Fruit fly (Drosophila melanogaster) whole organism, embryonic: Measurements from ENCODE around the gene Peritrophin-15a.

ENCODE experiments used
- Atf6 ChIP-seq: fragments of 200-800 bp; sonication (Bioruptor generic); IDR thresholded peaks from 2 replicates; pipeline ENCODE4 v1.3.6; 2022; ENCODE audit warnings: missing biosample characterization, missing genetic modification characterization
- Bgb ChIP-seq: fragments of 200-800 bp; sonication (Bioruptor generic); IDR thresholded peaks from 2 replicates; pipeline ENCODE4 v1.3.6; 2022; ENCODE audit warnings: missing biosample characterization, missing genetic modification characterization; ENCODE audit not compliant: partially characterized antibody
- Bteb2 ChIP-seq: fragments of 200-800 bp; sonication (Bioruptor generic); optimal IDR thresholded peaks from 2 replicates; lab custom pipeline; 2016; ENCODE audit warnings: missing biosample characterization, missing genetic modification characterization
- CG10959 ChIP-seq: fragments of 200-800 bp; sonication (Bioruptor generic); IDR thresholded peaks from 2 replicates; pipeline ENCODE4 v1.3.6; 2022; ENCODE audit warnings: missing biosample characterization, missing genetic modification characterization
- CG11560 ChIP-seq: fragments of 200-800 bp; sonication (Bioruptor generic); IDR thresholded peaks from 3 replicates; pipeline ENCODE4 v1.3.6; 2022; ENCODE audit warnings: missing biosample characterization, missing genetic modification characterization
- CG13287 ChIP-seq: fragments of 200-800 bp; sonication (Bioruptor generic); IDR thresholded peaks from 2 replicates; pipeline ENCODE4 v1.3.6; 2022; ENCODE audit warnings: missing biosample characterization, missing genetic modification characterization; ENCODE audit not compliant: partially characterized antibody
- CG13894 ChIP-seq: fragments of 200-800 bp; sonication (Bioruptor generic); optimal IDR thresholded peaks from 3 replicates; lab custom pipeline; 2018; ENCODE audit warnings: missing biosample characterization, mild to moderate bottlenecking, missing genetic modification characterization, moderate library complexity
- CG14710 ChIP-seq: fragments of 200-800 bp; sonication (Bioruptor generic); optimal IDR thresholded peaks from 3 replicates; lab custom pipeline; 2019; ENCODE audit warnings: missing biosample characterization, mild to moderate bottlenecking, missing genetic modification characterization, moderate library complexity
- CG15011 ChIP-seq: fragments of 200-800 bp; sonication (Bioruptor generic); optimal IDR thresholded peaks from 3 replicates; lab custom pipeline; 2018; ENCODE audit warnings: missing biosample characterization, mild to moderate bottlenecking, missing genetic modification characterization
- CG16779 ChIP-seq: fragments of 200-800 bp; sonication (Bioruptor generic); IDR thresholded peaks from 2 replicates; pipeline ENCODE4 v1.3.6; 2022; ENCODE audit warnings: missing biosample characterization, missing genetic modification characterization
- CG17186 ChIP-seq: fragments of 200-800 bp; sonication (Bioruptor generic); optimal IDR thresholded peaks from 3 replicates; lab custom pipeline; 2017; ENCODE audit warnings: missing biosample characterization, missing genetic modification reagents, missing genetic modification characterization
- CG17328 ChIP-seq: fragments of 200-800 bp; sonication (Bioruptor generic); IDR thresholded peaks from 2 replicates; pipeline ENCODE4 v1.3.6; 2022; ENCODE audit warnings: missing biosample characterization, missing genetic modification characterization
- CG17568 ChIP-seq: fragments of 200-800 bp; sonication (Bioruptor generic); optimal IDR thresholded peaks from 2 replicates; lab custom pipeline; 2018; ENCODE audit warnings: missing biosample characterization, mild to moderate bottlenecking, missing genetic modification characterization, moderate library complexity
- CG17802 ChIP-seq: fragments of 200-800 bp; sonication (Bioruptor generic); optimal IDR thresholded peaks from 2 replicates; lab custom pipeline; 2018; ENCODE audit warnings: missing biosample characterization, mild to moderate bottlenecking, missing genetic modification characterization, moderate library complexity
- CG2116 ChIP-seq: fragments of 200-800 bp; sonication (Bioruptor generic); optimal IDR thresholded peaks from 3 replicates; lab custom pipeline; 2018; ENCODE audit warnings: missing biosample characterization, mild to moderate bottlenecking, missing genetic modification characterization
- CG2875 ChIP-seq: fragments of 200-800 bp; sonication (Bioruptor generic); optimal IDR thresholded peaks from 2 replicates; lab custom pipeline; 2017; ENCODE audit warnings: missing biosample characterization, mild to moderate bottlenecking, missing genetic modification characterization, missing genetic modification reagents
- CG31441 ChIP-seq: fragments of 200-800 bp; sonication (Bioruptor generic); IDR thresholded peaks from 2 replicates; pipeline ENCODE4 v1.3.6; 2022; ENCODE audit warnings: missing biosample characterization, missing genetic modification characterization
- CG34376 ChIP-seq: fragments of 200-800 bp; sonication (Bioruptor generic); optimal IDR thresholded peaks from 2 replicates; lab custom pipeline; 2018; ENCODE audit warnings: missing biosample characterization, mild to moderate bottlenecking, missing genetic modification characterization
- CG3847 ChIP-seq: fragments of 200-800 bp; sonication (Bioruptor generic); IDR thresholded peaks from 2 replicates; pipeline ENCODE4 v1.3.6; 2022; ENCODE audit warnings: missing biosample characterization, missing genetic modification characterization
- CG4282 ChIP-seq: fragments of 200-800 bp; sonication (Bioruptor generic); optimal IDR thresholded peaks from 2 replicates; lab custom pipeline; 2016; ENCODE audit warnings: missing biosample characterization, missing genetic modification characterization
- CG4328 ChIP-seq: fragments of 200-800 bp; sonication (Bioruptor generic); optimal IDR thresholded peaks from 3 replicates; lab custom pipeline; 2017; ENCODE audit warnings: missing biosample characterization, missing genetic modification reagents, missing genetic modification characterization
- CG4424 ChIP-seq: fragments of 200-800 bp; sonication (Bioruptor generic); optimal IDR thresholded peaks from 3 replicates; lab custom pipeline; 2016; ENCODE audit warnings: missing biosample characterization, missing genetic modification characterization
- CG8290 ChIP-seq, 3 experiments: fragments of 200-800 bp; sonication (Bioruptor generic); optimal IDR thresholded peaks; 2 replicates each; lab custom pipeline; 2016 to 2019; ENCODE audit warnings: missing biosample characterization in 3 of 3, missing genetic modification characterization in 3 of 3, mild to moderate bottlenecking in 2 of 3, moderate library complexity in 1 of 3
- CG9609 ChIP-seq: fragments of 200-800 bp; sonication (Bioruptor generic); optimal IDR thresholded peaks from 3 replicates; lab custom pipeline; 2016; ENCODE audit warnings: missing biosample characterization, missing genetic modification characterization
- CG9817 ChIP-seq: fragments of 200-800 bp; sonication (Bioruptor generic); optimal IDR thresholded peaks from 2 replicates; lab custom pipeline; 2018; ENCODE audit warnings: missing biosample characterization, mild to moderate bottlenecking, missing genetic modification characterization, moderate library complexity
- CrebB ChIP-seq: fragments of 200-800 bp; sonication (Bioruptor generic); optimal IDR thresholded peaks from 3 replicates; lab custom pipeline; 2018; ENCODE audit warnings: missing biosample characterization, mild to moderate bottlenecking, missing genetic modification characterization
- D ChIP-seq, 2 experiments: fragments of 200-800 bp in 1 of 2; fragments of >200 bp in 1 of 2; sonication (Bioruptor generic) in 1 of 2; optimal IDR thresholded peaks; 2 replicates in 1 of 2; 3 replicates in 1 of 2; lab custom pipeline; 2017; ENCODE audit warnings: mild to moderate bottlenecking in 1 of 2, missing biosample characterization in 1 of 2, missing genetic modification characterization in 1 of 2, missing genetic modification reagents in 1 of 2
- Dip3 ChIP-seq: fragments of 200-800 bp; sonication (Bioruptor generic); optimal IDR thresholded peaks from 3 replicates; lab custom pipeline; 2016; ENCODE audit warnings: missing biosample characterization, missing genetic modification characterization
- Dp ChIP-seq: fragments of 200-800 bp; sonication (Bioruptor generic); optimal IDR thresholded peaks from 2 replicates; lab custom pipeline; 2018; ENCODE audit warnings: missing biosample characterization, mild to moderate bottlenecking, missing genetic modification characterization, moderate library complexity
- Lim3 ChIP-seq: fragments of 200-800 bp; sonication (Bioruptor generic); IDR thresholded peaks from 2 replicates; pipeline ENCODE4 v1.3.6; 2022; ENCODE audit warnings: missing biosample characterization, missing genetic modification characterization
- Med ChIP-seq: fragments of 200-800 bp; sonication (Bioruptor generic); peaks from one replicate; lab custom pipeline; 2016; ENCODE audit warnings: missing biosample characterization, missing genetic modification characterization, mild to moderate bottlenecking, inconsistent platforms, moderate library complexity
- NC2β ChIP-seq: fragments of 200-800 bp; sonication (Bioruptor generic); optimal IDR thresholded peaks from 2 replicates; lab custom pipeline; 2016; ENCODE audit warnings: missing biosample characterization, missing genetic modification characterization
- Sin3A ChIP-seq: fragments of >200 bp; optimal IDR thresholded peaks from 2 replicates; lab custom pipeline; 2018
- Taf1 ChIP-seq: fragments of 200-800 bp; sonication (Bioruptor generic); IDR thresholded peaks from 2 replicates; pipeline ENCODE4 v1.3.6; 2022; ENCODE audit warnings: missing biosample characterization, missing genetic modification characterization
- az2 ChIP-seq: fragments of 200-800 bp; sonication (Bioruptor generic); optimal IDR thresholded peaks from 3 replicates; lab custom pipeline; 2016; ENCODE audit warnings: missing biosample characterization, missing genetic modification characterization
- bigmax ChIP-seq: fragments of 200-800 bp; sonication (Bioruptor generic); optimal IDR thresholded peaks from 2 replicates; lab custom pipeline; 2018; ENCODE audit warnings: missing biosample characterization, mild to moderate bottlenecking, missing genetic modification characterization
- chm ChIP-seq: fragments of 200-800 bp; sonication (Bioruptor generic); IDR thresholded peaks from 2 replicates; pipeline ENCODE4 v1.3.6; 2022; ENCODE audit warnings: missing biosample characterization, missing genetic modification characterization
- ewg ChIP-seq: fragments of 200-800 bp; sonication (Bioruptor generic); optimal IDR thresholded peaks from 3 replicates; lab custom pipeline; 2017; ENCODE audit warnings: mild to moderate bottlenecking, missing biosample characterization, missing genetic modification reagents, missing genetic modification characterization
- eyg ChIP-seq: fragments of 200-800 bp; sonication (Bioruptor generic); optimal IDR thresholded peaks from 3 replicates; lab custom pipeline; 2016; ENCODE audit warnings: missing biosample characterization, missing genetic modification characterization
- ftz-f1 ChIP-seq: fragments of 200-800 bp; sonication (Bioruptor generic); optimal IDR thresholded peaks from 2 replicates; lab custom pipeline; 2016; ENCODE audit warnings: missing biosample characterization, missing genetic modification characterization
- grau ChIP-seq: fragments of 200-800 bp; optimal IDR thresholded peaks from 3 replicates; lab custom pipeline; 2019; ENCODE audit warnings: missing biosample characterization, mild to moderate bottlenecking, missing genetic modification characterization, moderate library complexity
- kni ChIP-seq: fragments of 200-800 bp; sonication (Bioruptor generic); optimal IDR thresholded peaks from 3 replicates; lab custom pipeline; 2017; ENCODE audit warnings: mild to moderate bottlenecking, missing biosample characterization, missing genetic modification reagents, missing genetic modification characterization
- maf-S ChIP-seq: fragments of 200-800 bp; sonication (Bioruptor generic); optimal IDR thresholded peaks from 2 replicates; lab custom pipeline; 2016; ENCODE audit warnings: missing biosample characterization, missing genetic modification characterization
- psq ChIP-seq: fragments of 200-800 bp; sonication (Bioruptor generic); optimal IDR thresholded peaks from 2 replicates; lab custom pipeline; 2017; ENCODE audit warnings: missing biosample characterization, missing genetic modification characterization
- pzg ChIP-seq: fragments of 200-800 bp; sonication (Bioruptor generic); optimal IDR thresholded peaks from 3 replicates; lab custom pipeline; 2018; ENCODE audit warnings: missing biosample characterization, mild to moderate bottlenecking, missing genetic modification characterization, moderate library complexity
- salm ChIP-seq: fragments of 200-800 bp; sonication (Bioruptor generic); optimal IDR thresholded peaks from 2 replicates; lab custom pipeline; 2018; ENCODE audit warnings: missing biosample characterization, mild to moderate bottlenecking, missing genetic modification characterization
- sens-2 ChIP-seq: fragments of 200-800 bp; sonication (Bioruptor generic); IDR thresholded peaks from 2 replicates; pipeline ENCODE4 v1.3.6; 2022; ENCODE audit warnings: missing biosample characterization, missing genetic modification characterization

Peritrophin-15a gene

dm6 chr2L:8364006-8364956 lies 31.6 kb downstream of the Peritrophin-15a start, which contains the start of the genes RpS13 and CSN8 (continued):
- 0 out of 2 replicates have a peak, but pooled peaks have one; percentile 4 for TF ChIP-seq chm (GFP tag; lab: Robert Waterston, UW)
- TF ChIP-seq Taf1 (GFP tag; lab: Robert Waterston, UW): no peak
- peak; percentile 93 for TF ChIP-seq Sin3A (lab: Kevin White, UChicago)
- TF ChIP-seq CG31441 (GFP tag; lab: Robert Waterston, UW): peak; percentile 54; the same call in 1 of the 2 replicates
- no peak for TF ChIP-seq CG4282 (GFP tag; lab: Kevin White, UChicago)
- peak; percentile 61 for TF ChIP-seq Med (GFP tag; lab: Kevin White, UChicago)
- no peak for TF ChIP-seq CG17328 (GFP tag; lab: Robert Waterston, UW)
- TF ChIP-seq ftz-f1: no peak
- peak; percentile 33 for TF ChIP-seq CG17568
- no peak for TF ChIP-seq CG11560 (tag; lab: Robert Waterston, UW)
- peak; percentile 22 for TF ChIP-seq maf-S (GFP tag; lab: Kevin White, UChicago)
- peak; percentile 45; the same call in 1 of the 2 replicates for TF ChIP-seq Atf6 (GFP tag; lab: Robert Waterston, UW)
- peak; percentile 7 for TF ChIP-seq grau (tag; lab: Kevin White, UChicago)
- peak; percentile 98 for TF ChIP-seq CG2116 (GFP tag; lab: Kevin White, UChicago)
- peak; percentile 66 for TF ChIP-seq kni (GFP tag; lab: Kevin White, UChicago)
- TF ChIP-seq CG10959: no peak
- no peak for TF ChIP-seq eyg
- TF ChIP-seq CG4328: no peak
- TF ChIP-seq CG9817 (tag; lab: Kevin White, UChicago): no peak
- peak; percentile 90 for TF ChIP-seq Bgb (GFP tag; lab: Robert Waterston, UW)
- TF ChIP-seq CG2875: no peak
- TF ChIP-seq CG14710 (tag; lab: Kevin White, UChicago): peak; percentile 75
- no peak for TF ChIP-seq CrebB (tag; lab: Kevin White, UChicago)
- TF ChIP-seq CG4424 (GFP tag; lab: Kevin White, UChicago): no peak
- TF ChIP-seq Dp (GFP tag; lab: Kevin White, UChicago): peak; percentile 34
- TF ChIP-seq pzg (GFP tag; lab: Kevin White, UChicago): peak; percentile 90
- TF ChIP-seq CG9609: no peak
- TF ChIP-seq CG13894 (tag; lab: Kevin White, UChicago): peak; percentile 47
- no peak for TF ChIP-seq D (optimal IDR thresholded peaks at IDR 0.05; lab: Kevin White, UChicago)
- no peak for TF ChIP-seq D (GFP tag; optimal IDR thresholded peaks at IDR 0.05; lab: Kevin White, UChicago)
- peak; percentile 95 for TF ChIP-seq bigmax (GFP tag; lab: Kevin White, UChicago)
- peak; percentile 68 for TF ChIP-seq CG34376 (GFP tag; lab: Kevin White, UChicago)
- peak; percentile 4 for TF ChIP-seq salm (tag; lab: Kevin White, UChicago)
- no peak for TF ChIP-seq ewg (GFP tag; lab: Kevin White, UChicago)
- 0 out of 2 replicates have a peak, but pooled peaks have one; percentile 7 for TF ChIP-seq CG3847 (GFP tag; lab: Robert Waterston, UW)
- peak; percentile 7 for TF ChIP-seq Dip3
- TF ChIP-seq CG17802 (tag; lab: Kevin White, UChicago): no peak
- no peak for TF ChIP-seq Lim3 (GFP tag; lab: Robert Waterston, UW)
- TF ChIP-seq CG17186 (GFP tag; lab: Kevin White, UChicago): peak; percentile 65
- TF ChIP-seq sens-2 (GFP tag; lab: Robert Waterston, UW): no peak
- TF ChIP-seq CG16779: 0 out of 2 replicates have a peak, but pooled peaks have one; percentile 31
- no peak for TF ChIP-seq psq (GFP tag; lab: Kevin White, UChicago)
- TF ChIP-seq CG15011 (GFP tag; lab: Kevin White, UChicago): no peak
- TF ChIP-seq az2: no peak
- no peak for TF ChIP-seq CG8290 (GFP tag; optimal IDR thresholded peaks at IDR 0.05; lab: Kevin White, UChicago)
- peak in 1 of 2 experiments; percentile 36 for TF ChIP-seq CG8290 (tag; optimal IDR thresholded peaks at IDR 0.05; lab: Kevin White, UChicago)
- peak; percentile 43 for TF ChIP-seq NC2β (GFP tag; lab: Kevin White, UChicago)
- TF ChIP-seq CG13287 (GFP tag; lab: Robert Waterston, UW): peak; percentile 96
- TF ChIP-seq Bteb2 (GFP tag; lab: Kevin White, UChicago): no peak
